Fruit fly (Drosophila melanogaster): ENCODE measurements around the gene PolZ2.

PolZ2 gene

dm6 chr3R:5620387-5620956 lies 31.8 kb downstream of the PolZ2 start (continued):
- peak; percentile 44 for TF ChIP-seq CG9876 (GFP tag; optimal IDR thresholded peaks at IDR 0.05)
- peak; percentile 43; the same call in 1 of the 2 replicates for TF ChIP-seq CG14014 (GFP tag; IDR thresholded peaks at IDR 0.05)
- TF ChIP-seq Lpt (GFP tag; optimal IDR thresholded peaks at IDR 0.05): no peak
- TF ChIP-seq Nf-YC (tag; optimal IDR thresholded peaks at IDR 0.05): peak; percentile 31
- TF ChIP-seq CG7271 (tag; optimal IDR thresholded peaks at IDR 0.05): no peak
- TF ChIP-seq NFAT (GFP tag; IDR thresholded peaks at IDR 0.05): peak; percentile 52; the same call in 1 of the 2 replicates
- 0 out of 3 replicates have a peak, but pooled peaks have one; percentile 16 for TF ChIP-seq Dbx (GFP tag; IDR thresholded peaks at IDR 0.05)
- peak; percentile 48 for TF ChIP-seq CG1602 (GFP tag; optimal IDR thresholded peaks at IDR 0.05)
- TF ChIP-seq ken (GFP tag; IDR thresholded peaks at IDR 0.05): peak; percentile 65; the same call in 1 of the 3 replicates
- TF ChIP-seq CG3407 (GFP tag; optimal IDR thresholded peaks at IDR 0.05): peak; percentile 38
- TF ChIP-seq bbx (GFP tag; IDR thresholded peaks at IDR 0.05; ENCODE audit: partially characterized antibody): no peak
- TF ChIP-seq Med (GFP tag): peak; percentile 94
- TF ChIP-seq Gug (GFP tag; IDR thresholded peaks at IDR 0.05): peak; percentile 42; the same call in 2 of the 4 replicates
- TF ChIP-seq Ptx1 (GFP tag; IDR thresholded peaks at IDR 0.05): peak; percentile 71
- peak; percentile 37; the same call in 1 of the 2 replicates for TF ChIP-seq sob (GFP tag; IDR thresholded peaks at IDR 0.05)
- TF ChIP-seq CG3726 (GFP tag; IDR thresholded peaks at IDR 0.05): peak; percentile 59; the same call in 1 of the 3 replicates
- TF ChIP-seq CG10565 (GFP tag; optimal IDR thresholded peaks at IDR 0.05): no peak
- peak; percentile 50 for TF ChIP-seq CG17829 (tag; optimal IDR thresholded peaks at IDR 0.05)
- TF ChIP-seq chn (GFP tag; optimal IDR thresholded peaks at IDR 0.05): peak; percentile 43
- no peak for TF ChIP-seq CG6175 (GFP tag; IDR thresholded peaks at IDR 0.05)
- TF ChIP-seq CG14965 (GFP tag; optimal IDR thresholded peaks at IDR 0.05; ENCODE audit: borderline replicate concordance): no peak
- TF ChIP-seq CG7928 (GFP tag; optimal IDR thresholded peaks at IDR 0.05): no peak
- TF ChIP-seq CG1792 (GFP tag; optimal IDR thresholded peaks at IDR 0.05): peak; percentile 40
- TF ChIP-seq Ssrp (tag; optimal IDR thresholded peaks at IDR 0.05): peak; percentile 43
- peak; percentile 37 for TF ChIP-seq CG15514 (GFP tag; optimal IDR thresholded peaks at IDR 0.05)
- peak; percentile 61 for TF ChIP-seq CG8281 (tag; optimal IDR thresholded peaks at IDR 0.05)
- TF ChIP-seq CG8944 (GFP tag; optimal IDR thresholded peaks at IDR 0.05): peak; percentile 52
- no peak for TF ChIP-seq B-H2 (GFP tag; optimal IDR thresholded peaks at IDR 0.05)
- peak; percentile 51 for TF ChIP-seq odd (GFP tag; optimal IDR thresholded peaks at IDR 0.05)
- TF ChIP-seq her (GFP tag; optimal IDR thresholded peaks at IDR 0.05): peak; percentile 44
- TF ChIP-seq maf-S (GFP tag; optimal IDR thresholded peaks at IDR 0.05): peak; percentile 39
- TF ChIP-seq zfh2 (GFP tag; optimal IDR thresholded peaks at IDR 0.05): peak; percentile 38
- no peak for TF ChIP-seq unc-4 (GFP tag; IDR thresholded peaks at IDR 0.05; ENCODE audit: partially characterized antibody)
- TF ChIP-seq CG14667 (GFP tag; IDR thresholded peaks at IDR 0.05): peak; percentile 64
- TF ChIP-seq luna (GFP tag; optimal IDR thresholded peaks at IDR 0.05): peak; percentile 21
- peak; percentile 13; the same call in 1 of the 2 replicates for TF ChIP-seq Gsc (GFP tag; IDR thresholded peaks at IDR 0.05)
- no peak for TF ChIP-seq eyg (GFP tag; optimal IDR thresholded peaks at IDR 0.05)
- peak; percentile 71 for TF ChIP-seq CG12769 (tag; optimal IDR thresholded peaks at IDR 0.05)
- TF ChIP-seq fd64A (GFP tag; optimal IDR thresholded peaks at IDR 0.05): peak; percentile 43
- peak; percentile 49 for TF ChIP-seq ewg (GFP tag; optimal IDR thresholded peaks at IDR 0.05)
- TF ChIP-seq CG10209 (GFP tag; optimal IDR thresholded peaks at IDR 0.05): peak; percentile 63
- no peak for TF ChIP-seq yki (optimal IDR thresholded peaks at IDR 0.05)
- no peak for TF ChIP-seq seq (GFP tag; IDR thresholded peaks at IDR 0.05)
- TF ChIP-seq gfzf (GFP tag; optimal IDR thresholded peaks at IDR 0.05): no peak
- peak; percentile 46 for TF ChIP-seq dm (GFP tag; optimal IDR thresholded peaks at IDR 0.05)
- TF ChIP-seq gce (GFP tag; IDR thresholded peaks at IDR 0.05): peak; percentile 74
- TF ChIP-seq CG11085 (GFP tag; IDR thresholded peaks at IDR 0.05): peak; percentile 48; the same call in 1 of the 2 replicates
- no peak for TF ChIP-seq ftz-f1 (GFP tag; optimal IDR thresholded peaks at IDR 0.05)
- TF ChIP-seq slou (GFP tag; optimal IDR thresholded peaks at IDR 0.05): peak; percentile 41
- TF ChIP-seq vfl (GFP tag; optimal IDR thresholded peaks at IDR 0.05): peak; percentile 44
- TF ChIP-seq vnd (GFP tag; IDR thresholded peaks at IDR 0.05; ENCODE audit: partially characterized antibody): no peak

All from whole organism, embryonic.